Worm (Caenorhabditis elegans) whole organism, young adult: ENCODE data around the gene nas-8.

ENCODE experiments used
- bed-1 ChIP-seq: fragments of 200-800 bp; sonication (Bioruptor generic); IDR thresholded peaks from 2 replicates; pipeline ENCODE4 v1.3.6; 2022; ENCODE audit warnings: missing genetic modification reagents, missing genetic modification characterization, missing compliant biosample characterization
- hmg-1.2 ChIP-seq: fragments of 200-800 bp; sonication (Bioruptor generic); IDR thresholded peaks from 2 replicates; pipeline ENCODE4 v1.3.6; 2022; ENCODE audit warnings: missing genetic modification reagents, missing genetic modification characterization, missing compliant biosample characterization
- snpc-4 ChIP-seq, 5 experiments: fragments of 150-350 bp in 1 of 5; sonication (generic microtip) in 4 of 5; optimal IDR thresholded peaks; 2 replicates each; lab custom pipeline; 2014 to 2018; ENCODE audit warnings: missing genetic modification characterization in 5 of 5, missing biosample characterization in 3 of 5, antibody characterized with exemption in 2 of 5, mild to moderate bottlenecking in 2 of 5, missing compliant biosample characterization in 2 of 5, missing genotype in 2 of 5, moderate library complexity in 2 of 5, missing genetic modification reagents in 1 of 5
- tbx-9 ChIP-seq: sonication (generic microtip); optimal IDR thresholded peaks from 2 replicates; lab custom pipeline; 2016; ENCODE audit warnings: borderline replicate concordance, missing genetic modification characterization, inconsistent platforms, missing compliant biosample characterization
- unc-62 ChIP-seq: fragments of 150-350 bp; optimal IDR thresholded peaks from 2 replicates; lab custom pipeline; 2014; ENCODE audit warnings: missing biosample characterization, missing genetic modification reagents, missing genetic modification characterization

DNA sequence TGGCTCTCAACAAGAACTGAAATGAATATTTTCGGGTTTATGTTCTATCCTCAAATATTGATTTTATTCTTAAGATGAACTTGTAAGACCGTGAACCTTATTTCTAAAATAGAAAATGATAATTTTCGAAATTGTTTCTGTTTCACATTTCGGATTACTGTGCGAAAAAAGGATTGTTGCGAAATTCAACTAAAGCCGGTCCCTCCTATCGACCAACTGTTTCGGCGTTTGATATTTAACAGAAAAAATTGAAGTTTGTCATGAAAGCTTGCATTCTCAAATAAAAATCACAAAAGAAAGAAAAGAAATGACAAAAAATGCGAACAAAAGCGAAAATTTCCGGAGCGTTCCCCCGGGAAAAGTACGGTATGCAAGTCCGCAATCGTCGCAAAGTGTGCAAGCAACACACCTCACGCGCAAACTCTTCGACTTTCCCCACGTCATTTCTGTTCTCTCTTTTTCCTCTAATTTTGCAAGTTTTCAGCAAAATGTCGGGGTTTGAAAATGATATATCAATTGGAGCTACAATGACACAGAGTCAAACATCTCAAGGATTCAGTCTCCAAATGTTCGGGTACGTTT, 34.4 kb downstream of the nas-8 start, which contains the start of gene C34D4.4:
- TF ChIP-seq bed-1 (GFP tag; lab: Robert Waterston, UW): no peak
- TF ChIP-seq tbx-9 (tag; lab: Kevin White, UChicago): no peak
- peak; percentile 14; the same call in 1 of the 2 replicates for TF ChIP-seq hmg-1.2
- TF ChIP-seq unc-62: no peak
- no peak for TF ChIP-seq snpc-4 (GFP tag; optimal IDR thresholded peaks at IDR 0.05; lab: Kevin White, UChicago)
- peak in 2 of 4 experiments; percentile 42 to 54 for TF ChIP-seq snpc-4 (tag; optimal IDR thresholded peaks at IDR 0.05; lab: Kevin White, UChicago)
